Fruit fly (Drosophila melanogaster): ENCODE results near the gene CG34175.

CG34175 gene

DNA sequence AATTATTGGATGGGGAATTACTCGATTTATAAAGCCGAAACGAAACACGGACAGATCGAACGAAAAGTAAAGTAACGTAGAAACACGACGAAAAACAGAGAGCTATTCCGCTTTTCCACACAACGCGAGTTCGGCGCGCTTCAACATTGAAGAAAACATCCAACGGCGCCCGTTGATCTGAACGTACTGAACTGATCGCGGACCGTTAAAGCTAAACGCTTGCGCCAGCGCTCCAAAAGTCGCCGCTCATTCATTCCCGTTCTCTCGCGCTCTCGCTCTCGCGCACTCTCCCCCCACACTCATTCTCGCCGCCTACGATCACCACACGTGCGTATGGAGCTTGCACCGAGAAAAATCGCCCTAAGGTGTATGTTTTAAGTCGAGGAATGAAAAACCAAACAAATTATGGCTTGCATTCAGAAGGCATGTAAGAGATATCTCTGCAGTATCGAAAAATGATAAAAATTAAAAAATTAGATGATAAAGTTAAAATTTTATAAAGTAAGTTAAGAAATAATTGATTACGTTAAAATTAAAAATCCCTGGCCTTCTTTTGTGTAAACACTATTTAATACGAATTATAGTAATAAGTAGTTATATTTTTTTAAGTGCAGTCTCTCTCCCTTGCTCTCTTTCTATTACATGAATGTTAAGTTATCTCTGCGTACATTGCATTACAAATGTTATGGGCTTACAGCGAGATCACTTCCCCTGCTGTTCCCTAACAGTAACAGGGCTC lies 43.0 kb upstream of the CG34175 start, which contains the start of gene E23 (continued):
- TF ChIP-seq CG33213 (GFP tag; optimal IDR thresholded peaks at IDR 0.05), result peak; percentile 91
- peak; percentile 99 for TF ChIP-seq tgo (GFP tag; IDR thresholded peaks at IDR 0.05)
- TF ChIP-seq grau (tag; optimal IDR thresholded peaks at IDR 0.05), result peak; percentile 99
- TF ChIP-seq CG6683 (GFP tag; optimal IDR thresholded peaks at IDR 0.05), result peak; percentile 97
- TF ChIP-seq Mes4 (GFP tag; optimal IDR thresholded peaks at IDR 0.05), result peak; percentile 91
- TF ChIP-seq CG31441 (GFP tag; IDR thresholded peaks at IDR 0.05), result peak; percentile 99
- no peak for TF ChIP-seq usp (GFP tag; optimal IDR thresholded peaks at IDR 0.05)
- peak; percentile 98 for TF ChIP-seq ewg (GFP tag; optimal IDR thresholded peaks at IDR 0.05)
- TF ChIP-seq CG12744 (GFP tag; optimal IDR thresholded peaks at IDR 0.05), result peak; percentile 93
- peak; percentile 93 for TF ChIP-seq lbe (GFP tag; optimal IDR thresholded peaks at IDR 0.05)
- peak; percentile 96 for TF ChIP-seq Dad (GFP tag; optimal IDR thresholded peaks at IDR 0.05)
- peak; percentile 94 for TF ChIP-seq CG12071 (GFP tag; optimal IDR thresholded peaks at IDR 0.05)
- TF ChIP-seq hbn (GFP tag; IDR thresholded peaks at IDR 0.05; ENCODE audit: partially characterized antibody), result no peak
- peak; percentile 99 for TF ChIP-seq odd (GFP tag; optimal IDR thresholded peaks at IDR 0.05)
- peak; percentile 99 for TF ChIP-seq dmrt99B (tag; optimal IDR thresholded peaks at IDR 0.05)
- TF ChIP-seq Dp (GFP tag; optimal IDR thresholded peaks at IDR 0.05), result peak; percentile 31
- peak; percentile 90 for TF ChIP-seq MTF-1 (GFP tag; optimal IDR thresholded peaks at IDR 0.05; ENCODE audit: borderline replicate concordance)
- peak; percentile 42 to 81 for TF ChIP-seq insv (GFP tag; optimal IDR thresholded peaks at IDR 0.05)
- peak; percentile 99 for TF ChIP-seq CG10543 (GFP tag; optimal IDR thresholded peaks at IDR 0.05)
- peak in 1 of 2 experiments; percentile 98 for TF ChIP-seq Hr78 (GFP tag; optimal IDR thresholded peaks at IDR 0.05)
- TF ChIP-seq CG4707 (GFP tag; optimal IDR thresholded peaks at IDR 0.05), result peak; percentile 93
- TF ChIP-seq sens-2 (GFP tag; IDR thresholded peaks at IDR 0.05), result peak; percentile 94
- TF ChIP-seq row (GFP tag; IDR thresholded peaks at IDR 0.05), result peak; percentile 99
- TF ChIP-seq CG6689 (GFP tag; IDR thresholded peaks at IDR 0.05), result peak; percentile 98
- peak; percentile 95 for TF ChIP-seq Optix (GFP tag; IDR thresholded peaks at IDR 0.05)
- TF ChIP-seq CG4730 (GFP tag; IDR thresholded peaks at IDR 0.05), result peak; percentile 96
- peak; percentile 56 for TF ChIP-seq fd102C (GFP tag; optimal IDR thresholded peaks at IDR 0.05)
- peak; percentile 99 for TF ChIP-seq tin (GFP tag; optimal IDR thresholded peaks at IDR 0.05)
- peak; percentile 95 for TF ChIP-seq CG31224 (GFP tag; IDR thresholded peaks at IDR 0.05)
- TF ChIP-seq CG18262 (tag; optimal IDR thresholded peaks at IDR 0.05), result peak; percentile 100
- peak; percentile 95 for TF ChIP-seq mam (GFP tag; optimal IDR thresholded peaks at IDR 0.05)
- no peak for TF ChIP-seq Dref (GFP tag; IDR thresholded peaks at IDR 0.05)
- peak; percentile 94 for TF ChIP-seq otp (GFP tag; IDR thresholded peaks at IDR 0.05)
- peak; percentile 98 for TF ChIP-seq CG3847 (GFP tag; IDR thresholded peaks at IDR 0.05)
- TF ChIP-seq ind (GFP tag; optimal IDR thresholded peaks at IDR 0.05), result peak; percentile 98
- TF ChIP-seq CG17385 (GFP tag; optimal IDR thresholded peaks at IDR 0.05), result peak; percentile 98
- TF ChIP-seq BEAF-32 (GFP tag; optimal IDR thresholded peaks at IDR 0.05), result peak; percentile 17
- TF ChIP-seq CG4617 (GFP tag; optimal IDR thresholded peaks at IDR 0.05; ENCODE audit: borderline replicate concordance), result peak; percentile 95
- TF ChIP-seq ap (GFP tag; IDR thresholded peaks at IDR 0.05), result peak; percentile 95
- peak; percentile 99 for TF ChIP-seq CG17829 (tag; optimal IDR thresholded peaks at IDR 0.05)
- peak; percentile 100 for TF ChIP-seq CG7556 (GFP tag; optimal IDR thresholded peaks at IDR 0.05)
- peak; percentile 92 for TF ChIP-seq pum (GFP tag; optimal IDR thresholded peaks at IDR 0.05)
- peak; percentile 86 for TF ChIP-seq eyg (GFP tag; optimal IDR thresholded peaks at IDR 0.05)
- peak in 1 of 2 experiments; percentile 73 for TF ChIP-seq crp (GFP tag; optimal IDR thresholded peaks at IDR 0.05)
- peak; percentile 97 for TF ChIP-seq Ada2b (GFP tag; IDR thresholded peaks at IDR 0.05)
- peak; percentile 94 for TF ChIP-seq gce (GFP tag; IDR thresholded peaks at IDR 0.05)
- TF ChIP-seq gro (GFP tag; optimal IDR thresholded peaks at IDR 0.05), result peak; percentile 90
- TF ChIP-seq z (GFP tag; IDR thresholded peaks at IDR 0.05), result peak; percentile 71; the same call in 2 of the 3 replicates
- peak; percentile 99 for TF ChIP-seq fd96Cb (tag; optimal IDR thresholded peaks at IDR 0.05)
